Worm (Caenorhabditis elegans): ENCODE results near the gene C09E7.7.

- TF ChIP-seq ahr-1 (tag; optimal IDR thresholded peaks at IDR 0.05) (peak; percentile 77), C08G9.2 (tag; optimal IDR thresholded peaks at IDR 0.05) (peak; percentile 90), pag-3 (tag; optimal IDR thresholded peaks at IDR 0.05; ENCODE audit: borderline replicate concordance) (peak; percentile 66)
Measured at ce11 chrIII:6551187-6552058, at the start of gene C09E7.7.
